Fruit fly (Drosophila melanogaster) whole organism, prepupa: Measurements from ENCODE around the gene rasp.

Source experiments
- Blimp-1 ChIP-seq: fragments of 200-800 bp; sonication (Bioruptor generic); optimal IDR thresholded peaks from 3 replicates; lab custom pipeline; 2017; ENCODE audit warnings: missing biosample characterization, missing genetic modification characterization, mild to moderate bottlenecking, moderate library complexity, missing genetic modification reagents
- CG10631 ChIP-seq: fragments of 200-800 bp; sonication (Bioruptor generic); optimal IDR thresholded peaks from 2 replicates; lab custom pipeline; 2016; ENCODE audit warnings: missing biosample characterization, missing genetic modification characterization
- CG11762 ChIP-seq: fragments of 200-800 bp; sonication (Bioruptor generic); optimal IDR thresholded peaks from 3 replicates; lab custom pipeline; 2016; ENCODE audit warnings: missing biosample characterization, missing genetic modification characterization; ENCODE audit not compliant: insufficient read depth
- CG11902 ChIP-seq: fragments of 200-800 bp; sonication (Bioruptor generic); optimal IDR thresholded peaks from 3 replicates; lab custom pipeline; 2016; ENCODE audit warnings: missing biosample characterization, missing genetic modification characterization
- CG15336 ChIP-seq: fragments of 200-800 bp; sonication (Bioruptor generic); IDR thresholded peaks from 2 replicates; pipeline ENCODE4 v1.3.6; 2022; ENCODE audit warnings: missing biosample characterization, missing genetic modification characterization
- CG1621 ChIP-seq: fragments of 200-800 bp; sonication (Bioruptor generic); optimal IDR thresholded peaks from 3 replicates; lab custom pipeline; 2018; ENCODE audit warnings: missing biosample characterization, mild to moderate bottlenecking, missing genetic modification characterization
- CG16779 ChIP-seq: fragments of 200-800 bp; sonication (Bioruptor generic); optimal IDR thresholded peaks from 3 replicates; lab custom pipeline; 2017; ENCODE audit warnings: missing biosample characterization, mild to moderate bottlenecking, missing genetic modification characterization
- CG31627 ChIP-seq: fragments of 200-800 bp; sonication (Bioruptor generic); optimal IDR thresholded peaks from 3 replicates; lab custom pipeline; 2016; ENCODE audit warnings: missing biosample characterization, missing genetic modification characterization
- CG34406 ChIP-seq: fragments of 200-800 bp; sonication (Bioruptor generic); optimal IDR thresholded peaks from 3 replicates; lab custom pipeline; 2016; ENCODE audit warnings: missing biosample characterization, missing genetic modification characterization
- CG3919 ChIP-seq: fragments of 200-800 bp; sonication (Bioruptor generic); optimal IDR thresholded peaks from 3 replicates; lab custom pipeline; 2016; ENCODE audit warnings: missing biosample characterization, missing genetic modification characterization
- CG4318 ChIP-seq: fragments of 200-800 bp; sonication (Bioruptor generic); optimal IDR thresholded peaks from 3 replicates; lab custom pipeline; 2017; ENCODE audit warnings: missing biosample characterization, mild to moderate bottlenecking, missing genetic modification characterization
- CG6276 ChIP-seq: fragments of 200-800 bp; sonication (Bioruptor generic); optimal IDR thresholded peaks from 2 replicates; lab custom pipeline; 2017; ENCODE audit warnings: missing biosample characterization, mild to moderate bottlenecking, missing genetic modification characterization
- CG6792 ChIP-seq: fragments of 200-800 bp; sonication (Bioruptor generic); optimal IDR thresholded peaks from 3 replicates; lab custom pipeline; 2016; ENCODE audit warnings: missing biosample characterization, missing genetic modification characterization
- CG6808 ChIP-seq: fragments of 200-800 bp; sonication (Bioruptor generic); optimal IDR thresholded peaks from 3 replicates; lab custom pipeline; 2017; ENCODE audit warnings: missing biosample characterization, missing genetic modification characterization, mild to moderate bottlenecking, moderate library complexity, missing genetic modification reagents
- CG6854 ChIP-seq: fragments of 200-800 bp; sonication (Bioruptor generic); optimal IDR thresholded peaks from 2 replicates; lab custom pipeline; 2017; ENCODE audit warnings: missing biosample characterization, mild to moderate bottlenecking, missing genetic modification characterization
- CG7368 ChIP-seq: fragments of 200-800 bp; sonication (Bioruptor generic); optimal IDR thresholded peaks from 3 replicates; lab custom pipeline; 2016; ENCODE audit warnings: missing biosample characterization, missing genetic modification characterization
- CG8119 ChIP-seq: fragments of 200-800 bp; sonication (Bioruptor generic); IDR thresholded peaks from 3 replicates; pipeline ENCODE4 v1.3.6; 2022; ENCODE audit warnings: missing biosample characterization, missing genetic modification characterization
- CG8319 ChIP-seq: fragments of 200-800 bp; sonication (Bioruptor generic); optimal IDR thresholded peaks from 3 replicates; lab custom pipeline; 2016; ENCODE audit warnings: missing biosample characterization, missing genetic modification characterization
- CG8632 ChIP-seq: fragments of 200-800 bp; sonication (Bioruptor generic); optimal IDR thresholded peaks from 3 replicates; lab custom pipeline; 2016; ENCODE audit warnings: missing biosample characterization, missing genetic modification characterization
- CG9139 ChIP-seq: fragments of 200-800 bp; sonication (Bioruptor generic); optimal IDR thresholded peaks from 3 replicates; lab custom pipeline; 2017; ENCODE audit warnings: missing biosample characterization, mild to moderate bottlenecking, missing genetic modification characterization
- Eip75B ChIP-seq: fragments of 200-800 bp; sonication (Bioruptor generic); optimal IDR thresholded peaks from 3 replicates; lab custom pipeline; 2016; ENCODE audit warnings: missing biosample characterization, missing genetic modification characterization
- Eip78C ChIP-seq: fragments of 200-800 bp; sonication (Bioruptor generic); peaks from one replicate; lab custom pipeline; 2016; ENCODE audit warnings: missing biosample characterization, missing genetic modification characterization
- Eip93F ChIP-seq: fragments of 200-800 bp; sonication (Bioruptor generic); optimal IDR thresholded peaks from 2 replicates; lab custom pipeline; 2016; ENCODE audit warnings: missing biosample characterization, mild to moderate bottlenecking, missing genetic modification characterization
- Ets21C ChIP-seq: fragments of 200-800 bp; sonication (Bioruptor generic); optimal IDR thresholded peaks from 3 replicates; lab custom pipeline; 2016; ENCODE audit warnings: missing biosample characterization, missing genetic modification characterization
- Ets96B ChIP-seq: fragments of 200-800 bp; optimal IDR thresholded peaks from 2 replicates; lab custom pipeline; 2019; ENCODE audit warnings: missing biosample characterization, mild to moderate bottlenecking, missing genetic modification characterization, moderate library complexity
- Gug ChIP-seq: fragments of 200-800 bp; sonication (Bioruptor generic); IDR thresholded peaks from 2 replicates; pipeline ENCODE4 v1.3.6; 2022; ENCODE audit warnings: missing biosample characterization, missing genetic modification characterization
- Hr38 ChIP-seq: sonication (Bioruptor generic); optimal IDR thresholded peaks from 2 replicates; lab custom pipeline; 2016; ENCODE audit warnings: missing biosample characterization, missing genetic modification characterization
- Hr39 ChIP-seq: fragments of 200-800 bp; sonication (Bioruptor generic); optimal IDR thresholded peaks from 2 replicates; lab custom pipeline; 2016; ENCODE audit warnings: missing biosample characterization, missing genetic modification characterization
- Hr4 ChIP-seq: fragments of 200-800 bp; sonication (Bioruptor generic); optimal IDR thresholded peaks from 3 replicates; lab custom pipeline; 2016; ENCODE audit warnings: missing biosample characterization, missing genetic modification characterization
- Met ChIP-seq: fragments of 200-800 bp; sonication (Bioruptor generic); optimal IDR thresholded peaks from 3 replicates; lab custom pipeline; 2016; ENCODE audit warnings: missing biosample characterization, missing genetic modification characterization
- OdsH ChIP-seq: fragments of 200-800 bp; sonication (Bioruptor generic); optimal IDR thresholded peaks from 3 replicates; lab custom pipeline; 2016; ENCODE audit warnings: missing biosample characterization, missing genetic modification characterization
- Smox ChIP-seq: fragments of 200-800 bp; sonication (Bioruptor generic); optimal IDR thresholded peaks from 3 replicates; lab custom pipeline; 2016; ENCODE audit warnings: missing biosample characterization, missing genetic modification characterization
- Sox102F ChIP-seq: fragments of 200-800 bp; sonication (Bioruptor generic); optimal IDR thresholded peaks from 2 replicates; lab custom pipeline; 2016; ENCODE audit warnings: missing biosample characterization, mild to moderate bottlenecking, missing genetic modification characterization
- Sox14 ChIP-seq: fragments of 200-800 bp; sonication (Bioruptor generic); optimal IDR thresholded peaks from 3 replicates; lab custom pipeline; 2016; ENCODE audit warnings: missing biosample characterization, missing genetic modification characterization
- Sox15 ChIP-seq: fragments of 200-800 bp; sonication (Bioruptor generic); optimal IDR thresholded peaks from 3 replicates; lab custom pipeline; 2016; ENCODE audit warnings: missing biosample characterization, missing genetic modification characterization
- achi ChIP-seq: fragments of 200-800 bp; sonication (Bioruptor generic); optimal IDR thresholded peaks from 3 replicates; lab custom pipeline; 2016; ENCODE audit warnings: missing biosample characterization, missing genetic modification characterization
- cyc ChIP-seq: fragments of 200-800 bp; sonication (Bioruptor generic); optimal IDR thresholded peaks from 3 replicates; lab custom pipeline; 2016; ENCODE audit warnings: missing biosample characterization, missing genetic modification characterization
- dac ChIP-seq: fragments of 200-800 bp; sonication (Bioruptor generic); optimal IDR thresholded peaks from 2 replicates; lab custom pipeline; 2017; ENCODE audit warnings: missing biosample characterization, mild to moderate bottlenecking, missing genetic modification characterization
- dsx ChIP-seq: fragments of 200-800 bp; optimal IDR thresholded peaks from 3 replicates; lab custom pipeline; 2019; ENCODE audit warnings: missing biosample characterization, mild to moderate bottlenecking, missing genetic modification characterization, moderate library complexity; ENCODE audit not compliant: poor library complexity, severe bottlenecking
- eg ChIP-seq: fragments of 200-800 bp; sonication (Bioruptor generic); IDR thresholded peaks from 3 replicates; pipeline ENCODE4 v1.3.6; 2022; ENCODE audit warnings: missing biosample characterization, missing genetic modification characterization
- fd59A ChIP-seq: fragments of 200-800 bp; sonication (Bioruptor generic); optimal IDR thresholded peaks from 2 replicates; lab custom pipeline; 2017; ENCODE audit warnings: missing biosample characterization, mild to moderate bottlenecking, missing genetic modification characterization, missing genetic modification reagents
- fd85E ChIP-seq: fragments of 200-800 bp; sonication (Bioruptor generic); optimal IDR thresholded peaks from 3 replicates; lab custom pipeline; 2016; ENCODE audit warnings: missing biosample characterization, missing genetic modification characterization
- fkh ChIP-seq: fragments of 200-800 bp; sonication (Bioruptor generic); optimal IDR thresholded peaks from 3 replicates; lab custom pipeline; 2017; ENCODE audit warnings: missing biosample characterization, mild to moderate bottlenecking, missing genetic modification characterization, moderate library complexity
- lz ChIP-seq: fragments of 200-800 bp; sonication (Bioruptor generic); optimal IDR thresholded peaks from 3 replicates; lab custom pipeline; 2016; ENCODE audit warnings: missing biosample characterization, missing genetic modification characterization
- net ChIP-seq: fragments of 200-800 bp; sonication (Bioruptor generic); optimal IDR thresholded peaks from 3 replicates; lab custom pipeline; 2016; ENCODE audit warnings: missing biosample characterization, missing genetic modification characterization
- pdm3 ChIP-seq: fragments of 200-800 bp; sonication (Bioruptor generic); optimal IDR thresholded peaks from 3 replicates; lab custom pipeline; 2016; ENCODE audit warnings: missing biosample characterization, missing genetic modification characterization
- salr ChIP-seq, 2 experiments: fragments of 200-800 bp; sonication (Bioruptor generic); optimal IDR thresholded peaks; 3 replicates each; lab custom pipeline; 2016 to 2018; ENCODE audit warnings: missing biosample characterization in 2 of 2, missing genetic modification characterization in 2 of 2, mild to moderate bottlenecking in 1 of 2
- spab ChIP-seq: fragments of 200-800 bp; sonication (Bioruptor generic); optimal IDR thresholded peaks from 2 replicates; lab custom pipeline; 2017; ENCODE audit warnings: missing biosample characterization, mild to moderate bottlenecking, missing genetic modification characterization, missing genetic modification reagents
- ss ChIP-seq, 2 experiments: fragments of 200-800 bp; sonication (Bioruptor generic); optimal IDR thresholded peaks; 2 replicates in 1 of 2; 3 replicates in 1 of 2; lab custom pipeline; 2017 to 2018; ENCODE audit warnings: mild to moderate bottlenecking in 2 of 2, missing biosample characterization in 2 of 2, missing genetic modification characterization in 2 of 2, moderate library complexity in 1 of 2
- svp ChIP-seq: fragments of 200-800 bp; sonication (Bioruptor generic); peaks from one replicate; lab custom pipeline; 2016; ENCODE audit warnings: missing biosample characterization, missing genetic modification characterization
- topi ChIP-seq: fragments of 200-800 bp; sonication (Bioruptor generic); optimal IDR thresholded peaks from 3 replicates; lab custom pipeline; 2016; ENCODE audit warnings: missing biosample characterization, missing genetic modification characterization
- vri ChIP-seq: fragments of 200-800 bp; sonication (Bioruptor generic); optimal IDR thresholded peaks from 3 replicates; lab custom pipeline; 2016; ENCODE audit warnings: missing biosample characterization, mild to moderate bottlenecking, missing genetic modification characterization

The rasp gene

dm6 chr3L:3179474-3179873, 17.5 kb downstream of the rasp start:
- TF ChIP-seq CG1621 (tag; lab: Kevin White, UChicago): peak; percentile 92
- peak; percentile 93 for TF ChIP-seq lz (GFP tag; lab: Kevin White, UChicago)
- peak; percentile 95 for TF ChIP-seq Ets96B (tag; lab: Kevin White, UChicago)
- peak; percentile 88 for TF ChIP-seq CG15336 (GFP tag; lab: Robert Waterston, UW)
- TF ChIP-seq Gug: peak; percentile 86
- TF ChIP-seq CG6792 (GFP tag; lab: Kevin White, UChicago): peak; percentile 93
- TF ChIP-seq cyc (GFP tag; lab: Kevin White, UChicago): peak; percentile 93
- no peak for TF ChIP-seq fkh (GFP tag; lab: Kevin White, UChicago)
- peak; percentile 89 for TF ChIP-seq CG6854 (GFP tag; lab: Kevin White, UChicago)
- TF ChIP-seq Hr38 (GFP tag; lab: Kevin White, UChicago): no peak
- peak; percentile 82 for TF ChIP-seq CG16779 (tag; lab: Kevin White, UChicago)
- TF ChIP-seq eg (GFP tag; lab: Robert Waterston, UW): peak; percentile 95
- TF ChIP-seq CG6808 (GFP tag; lab: Kevin White, UChicago): peak; percentile 91
- TF ChIP-seq Blimp-1 (GFP tag; lab: Kevin White, UChicago): peak; percentile 76
- peak; percentile 85 for TF ChIP-seq fd59A (GFP tag; lab: Kevin White, UChicago)
- TF ChIP-seq dac (GFP tag; lab: Kevin White, UChicago): peak; percentile 35
- peak; percentile 88 for TF ChIP-seq Ets21C (GFP tag; lab: Kevin White, UChicago)
- TF ChIP-seq svp (GFP tag; lab: Kevin White, UChicago): no peak
- TF ChIP-seq Hr4 (GFP tag; lab: Kevin White, UChicago): peak; percentile 75
- peak; percentile 86 for TF ChIP-seq Eip93F
- no peak for TF ChIP-seq CG6276
- no peak for TF ChIP-seq OdsH
- TF ChIP-seq CG31627 (GFP tag; lab: Kevin White, UChicago): peak; percentile 91
- TF ChIP-seq Smox: no peak
- peak; percentile 84 for TF ChIP-seq CG8119 (GFP tag; lab: Robert Waterston, UW)
- peak; percentile 93 for TF ChIP-seq Met (GFP tag; lab: Kevin White, UChicago)
- peak in 1 of 2 experiments; percentile 84 for TF ChIP-seq salr (GFP tag; optimal IDR thresholded peaks at IDR 0.05; lab: Kevin White, UChicago)
- peak; percentile 95 for TF ChIP-seq Hr39 (GFP tag; lab: Kevin White, UChicago)
- peak; percentile 83 for TF ChIP-seq CG11902 (GFP tag; lab: Kevin White, UChicago)
- TF ChIP-seq Sox14 (GFP tag; lab: Kevin White, UChicago): peak; percentile 93
- peak; percentile 88 for TF ChIP-seq CG7368 (GFP tag; lab: Kevin White, UChicago)
- peak; percentile 98 for TF ChIP-seq Eip78C
- TF ChIP-seq achi (GFP tag; lab: Kevin White, UChicago): no peak
- TF ChIP-seq spab (GFP tag; lab: Kevin White, UChicago): peak; percentile 92
- TF ChIP-seq fd85E: peak; percentile 67
- TF ChIP-seq Sox102F (GFP tag; lab: Kevin White, UChicago): no peak
- TF ChIP-seq vri: no peak
- TF ChIP-seq CG8319 (GFP tag; lab: Kevin White, UChicago): peak; percentile 85
- peak; percentile 87 for TF ChIP-seq net
- peak; percentile 90 for TF ChIP-seq pdm3 (GFP tag; lab: Kevin White, UChicago)
- TF ChIP-seq dsx (GFP tag; lab: Kevin White, UChicago): peak; percentile 94
- peak in 1 of 2 experiments; percentile 89 for TF ChIP-seq ss (GFP tag; optimal IDR thresholded peaks at IDR 0.05; lab: Kevin White, UChicago)
- peak; percentile 90 for TF ChIP-seq CG8632 (GFP tag; lab: Kevin White, UChicago)
- peak; percentile 94 for TF ChIP-seq topi
- peak; percentile 94 for TF ChIP-seq CG3919 (GFP tag; lab: Kevin White, UChicago)
- peak; percentile 89 for TF ChIP-seq CG34406
- no peak for TF ChIP-seq CG10631 (GFP tag; lab: Kevin White, UChicago)
- peak; percentile 96 for TF ChIP-seq Eip75B (GFP tag; lab: Kevin White, UChicago)
- peak; percentile 83 for TF ChIP-seq CG11762 (GFP tag; lab: Kevin White, UChicago)
- TF ChIP-seq Sox15 (GFP tag; lab: Kevin White, UChicago): peak; percentile 77
- TF ChIP-seq CG4318 (GFP tag; lab: Kevin White, UChicago): no peak
- peak; percentile 86 for TF ChIP-seq CG9139
